Fruit fly (Drosophila melanogaster) whole organism: Measurements from ENCODE around the gene CAH4.

ENCODE experiments used
- CG8478 ChIP-seq: fragments of >200 bp; optimal IDR thresholded peaks from 2 replicates; lab custom pipeline; 2018; ENCODE audit warnings: inconsistent platforms
- EcR ChIP-seq, 2 experiments: fragments of >200 bp; optimal IDR thresholded peaks; 2 replicates each; lab custom pipeline; 2017; ENCODE audit warnings: missing biosample characterization in 2 of 2, missing genetic modification characterization in 2 of 2, missing genetic modification reagents in 2 of 2
- pan ChIP-seq: fragments of >200 bp; optimal IDR thresholded peaks from 2 replicates; lab custom pipeline; 2017

DNA sequence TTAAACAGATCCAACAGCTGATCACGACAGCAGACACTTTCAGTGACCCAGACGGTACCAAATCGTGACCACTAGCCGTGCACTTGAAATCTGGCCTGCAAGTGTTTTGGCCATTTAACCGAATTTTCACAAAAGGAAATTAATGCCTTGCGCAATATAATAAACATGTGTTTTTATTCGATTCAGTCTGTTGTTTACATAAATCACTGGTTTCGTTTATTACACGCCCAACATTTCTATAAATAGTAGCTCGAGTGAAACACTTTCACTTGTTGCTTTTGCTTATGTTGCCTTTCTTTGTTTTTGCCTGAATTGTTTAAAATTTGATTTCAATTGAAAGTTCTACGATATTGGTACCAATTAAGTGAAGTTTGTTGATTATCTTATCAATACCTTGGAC lies 45.0 kb downstream of the CAH4 start:
- TF ChIP-seq CG8478 (lab: Kevin White, UChicago): no peak
- TF ChIP-seq EcR (GFP tag; optimal IDR thresholded peaks at IDR 0.05; lab: Kevin White, UChicago): no peak
- TF ChIP-seq pan (lab: Kevin White, UChicago): no peak
